Worm (Caenorhabditis elegans): ENCODE results near the gene apm-3.

- TF ChIP-seq snpc-4 (tag; optimal IDR thresholded peaks at IDR 0.05) (no peak), F13H6.1 (tag; optimal IDR thresholded peaks at IDR 0.05) (no peak), sma-9 (GFP tag; optimal IDR thresholded peaks at IDR 0.05) (no peak), sma-9 (tag; optimal IDR thresholded peaks at IDR 0.05) (no peak), lin-13 (GFP tag; optimal IDR thresholded peaks at IDR 0.05) (no peak), nhr-12 (tag; optimal IDR thresholded peaks at IDR 0.05) (no peak), nhr-25 (tag; optimal IDR thresholded peaks at IDR 0.05) (no peak), blmp-1 (tag; optimal IDR thresholded peaks at IDR 0.05; ENCODE audit: insufficient read depth) (no peak), mbf-1 (tag; optimal IDR thresholded peaks at IDR 0.05) (no peak), unc-62 (GFP tag; optimal IDR thresholded peaks at IDR 0.05) (no peak)
Observed at ce11 chrX:926125-926524, 28.6 kb upstream of the apm-3 start.
